Worm (Caenorhabditis elegans): ENCODE results near the gene pmk-1.

DNA sequence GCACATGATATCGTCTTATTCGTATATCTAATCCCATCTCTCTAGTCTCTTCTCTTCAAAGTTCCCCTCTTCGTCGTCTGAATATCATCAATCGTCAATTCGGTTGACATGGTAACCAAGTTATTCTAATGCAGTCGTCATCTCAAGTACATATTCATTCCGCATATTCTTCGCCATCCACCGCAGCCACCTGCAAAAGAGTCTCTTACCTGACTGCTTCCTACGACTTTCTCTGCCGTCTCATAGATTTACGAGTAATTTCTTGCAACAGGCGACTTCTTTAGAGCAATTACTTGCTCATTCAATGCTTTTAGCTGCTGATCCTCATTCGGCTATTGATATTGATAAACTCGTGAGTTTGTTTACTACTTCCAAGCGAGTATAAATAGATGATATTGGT, 21.2 kb upstream of the pmk-1 start:
- TF ChIP-seq snpc-4 (GFP tag; optimal IDR thresholded peaks at IDR 0.05), result no peak
- TF ChIP-seq snpc-4 (tag; optimal IDR thresholded peaks at IDR 0.05), result no peak
- TF ChIP-seq lin-40 (tag; optimal IDR thresholded peaks at IDR 0.05), result no peak

Measured in whole organism, young adult.